Worm (Caenorhabditis elegans) whole organism, early embryonic: ENCODE results near the gene F54A3.6.

ENCODE experiments used
- ama-1 ChIP-seq: fragments of 150-350 bp; optimal IDR thresholded peaks from 2 replicates; lab custom pipeline; 2014
- flt-1 ChIP-seq: fragments of 200-800 bp; sonication (Bioruptor generic); IDR thresholded peaks from 2 replicates; pipeline ENCODE4 v1.3.6; 2022; ENCODE audit warnings: missing genetic modification characterization, missing compliant biosample characterization
- hmg-4 ChIP-seq: fragments of 200-800 bp; sonication (Bioruptor generic); optimal IDR thresholded peaks from 2 replicates; lab custom pipeline; 2018; ENCODE audit warnings: mild to moderate bottlenecking, missing genetic modification characterization, missing compliant biosample characterization
- hnd-1 ChIP-seq: sonication (generic microtip); optimal IDR thresholded peaks from 2 replicates; lab custom pipeline; 2016; ENCODE audit warnings: missing genetic modification characterization, missing compliant biosample characterization
- tbx-37 ChIP-seq: fragments of 200-800 bp; sonication (Bioruptor generic); conservative IDR thresholded peaks from 2 replicates; pipeline ENCODE4 v1.3.6; 2022; ENCODE audit warnings: missing genetic modification reagents, missing genetic modification characterization, missing compliant biosample characterization

- TF ChIP-seq ama-1 (lab: Kevin White, UChicago) = no peak
- no peak for TF ChIP-seq tbx-37 (GFP tag; lab: Robert Waterston, UW)
- no peak for TF ChIP-seq hnd-1 (tag; lab: Kevin White, UChicago)
- no peak for TF ChIP-seq hmg-4 (GFP tag; lab: Kevin White, UChicago)
- TF ChIP-seq flt-1 = no peak
These were observed 54.5 kb downstream of the F54A3.6 start for ce11 chrII:2177735-2178134.
